Fruit fly (Drosophila melanogaster) whole organism, embryonic: ENCODE measurements around the gene Eig71Ed.

Experiments used
- CG1024 ChIP-seq: fragments of 200-800 bp; sonication (Bioruptor generic); IDR thresholded peaks from 2 replicates; pipeline ENCODE4 v1.3.6; 2022; ENCODE audit warnings: missing biosample characterization, missing genetic modification characterization
- CG10979 ChIP-seq: fragments of 200-800 bp; sonication (Bioruptor generic); optimal IDR thresholded peaks from 2 replicates; lab custom pipeline; 2018; ENCODE audit warnings: missing biosample characterization, mild to moderate bottlenecking, missing genetic modification characterization, moderate library complexity
- CG11085 ChIP-seq: fragments of 200-800 bp; sonication (Bioruptor generic); IDR thresholded peaks from 2 replicates; pipeline ENCODE4 v1.3.6; 2022; ENCODE audit warnings: missing biosample characterization, missing genetic modification characterization
- CG11723 ChIP-seq: fragments of 200-800 bp; sonication (Bioruptor generic); optimal IDR thresholded peaks from 2 replicates; lab custom pipeline; 2017; ENCODE audit warnings: missing biosample characterization, mild to moderate bottlenecking, missing genetic modification characterization
- CG12299 ChIP-seq: fragments of 200-800 bp; sonication (Bioruptor generic); optimal IDR thresholded peaks from 2 replicates; lab custom pipeline; 2018; ENCODE audit warnings: missing biosample characterization, mild to moderate bottlenecking, missing genetic modification characterization
- CG12391 ChIP-seq: fragments of 200-800 bp; sonication (Bioruptor generic); optimal IDR thresholded peaks from 3 replicates; lab custom pipeline; 2018; ENCODE audit warnings: missing biosample characterization, mild to moderate bottlenecking, missing genetic modification characterization, moderate library complexity
- CG12769 ChIP-seq: fragments of 200-800 bp; sonication (Bioruptor generic); optimal IDR thresholded peaks from 2 replicates; lab custom pipeline; 2019; ENCODE audit warnings: missing biosample characterization, mild to moderate bottlenecking, missing genetic modification characterization, moderate library complexity
- CG13424 ChIP-seq: fragments of 200-800 bp; sonication (Bioruptor generic); optimal IDR thresholded peaks from 2 replicates; lab custom pipeline; 2019; ENCODE audit warnings: missing biosample characterization, mild to moderate bottlenecking, missing genetic modification characterization, moderate library complexity
- CG15269 ChIP-seq: fragments of 200-800 bp; sonication (Bioruptor generic); optimal IDR thresholded peaks from 2 replicates; lab custom pipeline; 2018; ENCODE audit warnings: missing biosample characterization, mild to moderate bottlenecking, missing genetic modification characterization, moderate library complexity
- CG17912 ChIP-seq: fragments of 200-800 bp; sonication (Bioruptor generic); optimal IDR thresholded peaks from 2 replicates; lab custom pipeline; 2018; ENCODE audit warnings: missing biosample characterization, mild to moderate bottlenecking, missing genetic modification characterization
- CG18619 ChIP-seq: fragments of 200-800 bp; sonication (Bioruptor generic); optimal IDR thresholded peaks from 3 replicates; lab custom pipeline; 2017; ENCODE audit warnings: missing biosample characterization, mild to moderate bottlenecking, missing genetic modification characterization
- CG34224 ChIP-seq: fragments of 200-800 bp; sonication (Bioruptor generic); IDR thresholded peaks from 3 replicates; pipeline ENCODE4 v1.3.6; 2022; ENCODE audit warnings: missing biosample characterization, missing genetic modification characterization; ENCODE audit not compliant: partially characterized antibody
- CG7745 ChIP-seq: fragments of 200-800 bp; sonication (Bioruptor generic); optimal IDR thresholded peaks from 2 replicates; lab custom pipeline; 2018; ENCODE audit warnings: missing biosample characterization, mild to moderate bottlenecking, missing genetic modification characterization, moderate library complexity
- CG8478 ChIP-seq: fragments of >200 bp; optimal IDR thresholded peaks from 2 replicates; lab custom pipeline; 2018
- CG9727 ChIP-seq: fragments of 200-800 bp; sonication (Bioruptor generic); optimal IDR thresholded peaks from 3 replicates; lab custom pipeline; 2017; ENCODE audit warnings: missing biosample characterization, mild to moderate bottlenecking, missing genetic modification characterization
- CG9876 ChIP-seq: fragments of 200-800 bp; sonication (Bioruptor generic); optimal IDR thresholded peaks from 2 replicates; lab custom pipeline; 2016; ENCODE audit warnings: missing biosample characterization, missing genetic modification characterization
- CG9932 ChIP-seq: fragments of 200-800 bp; sonication (Bioruptor generic); IDR thresholded peaks from 2 replicates; pipeline ENCODE4 v1.3.6; 2022; ENCODE audit warnings: missing biosample characterization, missing genetic modification characterization
- Deaf1 ChIP-seq: fragments of 200-800 bp; optimal IDR thresholded peaks from 3 replicates; lab custom pipeline; 2019; ENCODE audit warnings: missing biosample characterization, mild to moderate bottlenecking, missing genetic modification characterization, moderate library complexity
- Dek ChIP-seq: fragments of 200-800 bp; sonication (Bioruptor generic); optimal IDR thresholded peaks from 3 replicates; lab custom pipeline; 2019; ENCODE audit warnings: missing biosample characterization, mild to moderate bottlenecking, missing genetic modification characterization, moderate library complexity
- Dip3 ChIP-seq: fragments of 200-800 bp; sonication (Bioruptor generic); optimal IDR thresholded peaks from 3 replicates; lab custom pipeline; 2016; ENCODE audit warnings: missing biosample characterization, missing genetic modification characterization
- Doc3 ChIP-seq: fragments of 200-800 bp; sonication (Bioruptor generic); IDR thresholded peaks from 3 replicates; pipeline ENCODE4 v1.3.6; 2022; ENCODE audit warnings: missing biosample characterization, missing genetic modification characterization; ENCODE audit not compliant: partially characterized antibody
- E2f1 ChIP-seq: fragments of 200-800 bp; sonication (Bioruptor generic); IDR thresholded peaks from 2 replicates; pipeline ENCODE4 v1.3.6; 2022; ENCODE audit warnings: missing biosample characterization, missing genetic modification characterization
- Fer2 ChIP-seq: fragments of 200-800 bp; sonication (Bioruptor generic); optimal IDR thresholded peaks from 2 replicates; lab custom pipeline; 2018; ENCODE audit warnings: missing biosample characterization, mild to moderate bottlenecking, missing genetic modification characterization, moderate library complexity
- Gug ChIP-seq: fragments of 200-800 bp; sonication (Bioruptor generic); IDR thresholded peaks from 4 replicates; pipeline ENCODE4 v1.3.6; 2022; ENCODE audit warnings: missing biosample characterization, missing genetic modification characterization
- Hr51 ChIP-seq, 2 experiments: fragments of 200-800 bp; sonication (Bioruptor generic); optimal IDR thresholded peaks; 2 replicates in 1 of 2; 3 replicates in 1 of 2; lab custom pipeline; 2016 to 2018; ENCODE audit warnings: missing biosample characterization in 2 of 2, missing genetic modification characterization in 2 of 2, mild to moderate bottlenecking in 1 of 2, moderate library complexity in 1 of 2
- Lim3 ChIP-seq: fragments of 200-800 bp; sonication (Bioruptor generic); IDR thresholded peaks from 2 replicates; pipeline ENCODE4 v1.3.6; 2022; ENCODE audit warnings: missing biosample characterization, missing genetic modification characterization
- Max ChIP-seq: fragments of 200-800 bp; sonication (Bioruptor generic); optimal IDR thresholded peaks from 2 replicates; lab custom pipeline; 2016; ENCODE audit warnings: missing biosample characterization, mild to moderate bottlenecking, missing genetic modification characterization
- NC2β ChIP-seq: fragments of 200-800 bp; sonication (Bioruptor generic); optimal IDR thresholded peaks from 2 replicates; lab custom pipeline; 2016; ENCODE audit warnings: missing biosample characterization, missing genetic modification characterization
- NK7.1 ChIP-seq: fragments of 200-800 bp; sonication (Bioruptor generic); optimal IDR thresholded peaks from 3 replicates; lab custom pipeline; 2016; ENCODE audit warnings: missing biosample characterization, missing genetic modification characterization
- Nf-YB ChIP-seq: fragments of 200-800 bp; sonication (Bioruptor generic); optimal IDR thresholded peaks from 3 replicates; lab custom pipeline; 2019; ENCODE audit warnings: missing biosample characterization, mild to moderate bottlenecking, missing genetic modification characterization, moderate library complexity
- Oaz ChIP-seq: fragments of 200-800 bp; sonication (Bioruptor generic); IDR thresholded peaks from 2 replicates; pipeline ENCODE4 v1.3.6; 2022; ENCODE audit warnings: missing biosample characterization, missing genetic modification characterization
- Ptx1 ChIP-seq: fragments of 200-800 bp; sonication (Bioruptor generic); IDR thresholded peaks from 2 replicates; pipeline ENCODE4 v1.3.6; 2022; ENCODE audit warnings: missing biosample characterization, missing genetic modification characterization
- Sin3A ChIP-seq: fragments of >200 bp; optimal IDR thresholded peaks from 2 replicates; lab custom pipeline; 2018
- Six4 ChIP-seq: fragments of 200-800 bp; sonication (Bioruptor generic); optimal IDR thresholded peaks from 2 replicates; lab custom pipeline; 2016; ENCODE audit warnings: missing biosample characterization, missing genetic modification characterization
- bcd ChIP-seq: fragments of 200-800 bp; sonication (Bioruptor generic); optimal IDR thresholded peaks from 2 replicates; lab custom pipeline; 2017; ENCODE audit warnings: missing biosample characterization, mild to moderate bottlenecking, missing genetic modification characterization
- caup ChIP-seq: fragments of 200-800 bp; sonication (Bioruptor generic); optimal IDR thresholded peaks from 3 replicates; lab custom pipeline; 2017; ENCODE audit warnings: missing biosample characterization, mild to moderate bottlenecking, missing genetic modification characterization, moderate library complexity; ENCODE audit not compliant: severe bottlenecking
- crc ChIP-seq: fragments of 200-800 bp; sonication (Bioruptor generic); optimal IDR thresholded peaks from 2 replicates; lab custom pipeline; 2016; ENCODE audit warnings: missing biosample characterization, missing genetic modification characterization
- crol ChIP-seq: fragments of 200-800 bp; sonication (Bioruptor generic); IDR thresholded peaks from 2 replicates; pipeline ENCODE4 v1.3.6; 2022; ENCODE audit warnings: missing biosample characterization, missing genetic modification characterization
- fd102C ChIP-seq: fragments of 200-800 bp; sonication (Bioruptor generic); optimal IDR thresholded peaks from 2 replicates; lab custom pipeline; 2018; ENCODE audit warnings: missing biosample characterization, mild to moderate bottlenecking, missing genetic modification characterization, moderate library complexity
- gem ChIP-seq: fragments of 200-800 bp; sonication (Bioruptor generic); optimal IDR thresholded peaks from 2 replicates; lab custom pipeline; 2019; ENCODE audit warnings: missing biosample characterization, mild to moderate bottlenecking, missing genetic modification characterization, moderate library complexity
- oc ChIP-seq: fragments of 200-800 bp; sonication (Bioruptor generic); optimal IDR thresholded peaks from 2 replicates; lab custom pipeline; 2018; ENCODE audit warnings: missing biosample characterization, mild to moderate bottlenecking, missing genetic modification characterization, moderate library complexity
- odd ChIP-seq: fragments of 200-800 bp; sonication (Bioruptor generic); optimal IDR thresholded peaks from 2 replicates; lab custom pipeline; 2017; ENCODE audit warnings: missing biosample characterization, mild to moderate bottlenecking, missing genetic modification characterization
- pb ChIP-seq: fragments of 200-800 bp; sonication (Bioruptor generic); optimal IDR thresholded peaks from 3 replicates; lab custom pipeline; 2016; ENCODE audit warnings: missing biosample characterization, missing genetic modification characterization
- pfk ChIP-seq: fragments of 200-800 bp; sonication (Bioruptor generic); optimal IDR thresholded peaks from 2 replicates; lab custom pipeline; 2018; ENCODE audit warnings: missing biosample characterization, mild to moderate bottlenecking, missing genetic modification characterization, moderate library complexity
- pzg ChIP-seq: fragments of 200-800 bp; sonication (Bioruptor generic); optimal IDR thresholded peaks from 3 replicates; lab custom pipeline; 2018; ENCODE audit warnings: missing biosample characterization, mild to moderate bottlenecking, missing genetic modification characterization, moderate library complexity
- run ChIP-seq: fragments of 200-800 bp; sonication (Bioruptor generic); optimal IDR thresholded peaks from 3 replicates; lab custom pipeline; 2018; ENCODE audit warnings: missing biosample characterization, mild to moderate bottlenecking, missing genetic modification characterization
- sim ChIP-seq: fragments of 200-800 bp; sonication (Bioruptor generic); IDR thresholded peaks from 2 replicates; pipeline ENCODE4 v1.3.6; 2022; ENCODE audit warnings: missing biosample characterization, missing genetic modification characterization
- sqz ChIP-seq: fragments of 200-800 bp; sonication (Bioruptor generic); optimal IDR thresholded peaks from 3 replicates; lab custom pipeline; 2018; ENCODE audit warnings: missing biosample characterization, mild to moderate bottlenecking, missing genetic modification characterization
- ssp ChIP-seq: fragments of 200-800 bp; sonication (Bioruptor generic); IDR thresholded peaks from 2 replicates; pipeline ENCODE4 v1.3.6; 2022; ENCODE audit warnings: missing biosample characterization, missing genetic modification characterization
- vnd ChIP-seq: fragments of 200-800 bp; sonication (Bioruptor generic); IDR thresholded peaks from 3 replicates; pipeline ENCODE4 v1.3.6; 2022; ENCODE audit warnings: missing biosample characterization, missing genetic modification characterization; ENCODE audit not compliant: partially characterized antibody

Gene Eig71Ed

DNA sequence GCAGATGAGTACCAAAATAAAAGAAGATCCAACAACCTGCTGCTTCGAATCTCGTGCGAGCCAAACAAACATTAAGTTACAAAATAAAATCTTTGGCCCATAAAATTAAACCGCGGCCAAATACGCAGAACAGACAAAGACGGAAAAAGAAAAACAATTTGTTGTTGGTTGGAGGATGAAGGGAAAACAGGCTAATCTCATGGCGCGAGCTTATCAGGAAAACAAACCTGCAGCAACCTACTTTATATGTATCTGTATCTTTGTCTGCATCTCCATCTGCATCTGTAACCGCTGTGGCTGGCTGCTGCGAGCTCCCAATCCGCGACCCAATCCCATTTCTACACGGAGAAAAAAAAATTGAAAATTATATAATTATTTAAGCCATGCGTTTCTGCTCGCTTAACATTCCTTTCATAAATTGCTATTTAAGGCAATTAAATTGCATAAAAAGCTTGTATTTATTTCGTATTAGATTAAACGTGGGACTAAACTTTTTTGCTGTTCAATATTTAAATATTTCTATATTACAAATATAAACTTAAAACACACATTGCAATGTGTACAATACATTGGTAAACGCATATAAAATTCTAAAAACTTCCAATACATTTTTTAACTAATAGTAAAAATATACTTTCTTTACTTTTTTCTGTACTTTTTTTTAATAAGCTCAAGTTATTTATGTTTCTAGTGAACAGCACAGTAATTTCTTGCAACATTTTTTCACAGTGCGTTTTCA is 40.6 kb downstream of the Eig71Ed start (continued):
- TF ChIP-seq run (tag; lab: Kevin White, UChicago) (peak; percentile 0), Ptx1 (GFP tag; lab: Robert Waterston, UW) (no peak), CG12391 (peak; percentile 44), CG7745 (tag; lab: Kevin White, UChicago) (no peak), Sin3A (lab: Kevin White, UChicago) (no peak), fd102C (GFP tag; lab: Kevin White, UChicago) (no peak), CG34224 (no peak), odd (GFP tag; lab: Kevin White, UChicago) (peak; percentile 18), oc (tag; lab: Kevin White, UChicago) (no peak), Lim3 (GFP tag; lab: Robert Waterston, UW) (no peak), pzg (GFP tag; lab: Kevin White, UChicago) (no peak), NC2β (GFP tag; lab: Kevin White, UChicago) (no peak), Oaz (no peak), vnd (GFP tag; lab: Robert Waterston, UW) (no peak), CG15269 (tag; lab: Kevin White, UChicago) (peak; percentile 27), pfk (GFP tag; lab: Kevin White, UChicago) (no peak), crc (no peak), CG10979 (tag; lab: Kevin White, UChicago) (peak; percentile 78), pb (GFP tag; lab: Kevin White, UChicago) (no peak), sim (GFP tag; lab: Robert Waterston, UW) (no peak), CG17912 (GFP tag; lab: Kevin White, UChicago) (no peak), Deaf1 (tag; lab: Kevin White, UChicago) (no peak), Dip3 (no peak), CG18619 (GFP tag; lab: Kevin White, UChicago) (peak; percentile 38), CG11723 (GFP tag; lab: Kevin White, UChicago) (no peak), NK7.1 (no peak), CG12769 (tag; lab: Kevin White, UChicago) (no peak), Nf-YB (GFP tag; lab: Kevin White, UChicago) (peak; percentile 13), CG12299 (no peak), caup (GFP tag; lab: Kevin White, UChicago) (no peak), Hr51 (GFP tag; optimal IDR thresholded peaks at IDR 0.05; lab: Kevin White, UChicago) (peak in 1 of 2 experiments; percentile 55), crol (GFP tag; lab: Robert Waterston, UW) (no peak), gem (tag; lab: Kevin White, UChicago) (peak; percentile 64), Doc3 (GFP tag; lab: Robert Waterston, UW) (no peak), CG9932 (GFP tag; lab: Robert Waterston, UW) (no peak), CG11085 (GFP tag; lab: Robert Waterston, UW) (no peak), ssp (GFP tag; lab: Robert Waterston, UW) (no peak), Max (no peak), sqz (no peak), Fer2 (tag; lab: Kevin White, UChicago) (no peak), CG8478 (no peak), CG13424 (tag; lab: Kevin White, UChicago) (peak; percentile 39), Gug (GFP tag; lab: Robert Waterston, UW) (no peak), Dek (tag; lab: Kevin White, UChicago) (no peak), CG9876 (no peak), bcd (GFP tag; lab: Kevin White, UChicago) (peak; percentile 14), CG1024 (GFP tag; lab: Robert Waterston, UW) (0 out of 2 replicates have a peak, but pooled peaks have one; percentile 6), CG9727 (GFP tag; lab: Kevin White, UChicago) (peak; percentile 72), Six4 (peak; percentile 3), E2f1 (no peak)
